Worm (Caenorhabditis elegans) whole organism, midembryonic: ENCODE results near the gene T05G5.5.

Source experiments
- klf-2 ChIP-seq: fragments of 200-800 bp; sonication (Bioruptor generic); conservative IDR thresholded peaks from 2 replicates; pipeline ENCODE4 v1.3.6; 2022; ENCODE audit warnings: missing genetic modification reagents, missing genetic modification characterization, missing compliant biosample characterization
- med-1 ChIP-seq: sonication (generic microtip); optimal IDR thresholded peaks from 2 replicates; lab custom pipeline; 2017; ENCODE audit warnings: missing genetic modification characterization, mild to moderate bottlenecking, missing compliant biosample characterization, antibody characterized with exemption, missing genetic modification reagents; ENCODE audit not compliant: insufficient read depth
- ztf-29 ChIP-seq: fragments of 200-800 bp; sonication (Bioruptor generic); IDR thresholded peaks from 2 replicates; pipeline ENCODE4 v1.3.6; 2022; ENCODE audit warnings: missing genetic modification reagents, missing genetic modification characterization, missing compliant biosample characterization

ce11 chrIII:9764718-9765117, 13.5 kb upstream of the T05G5.5 start:
- no peak for TF ChIP-seq klf-2 (GFP tag; lab: Robert Waterston, UW)
- TF ChIP-seq med-1 (GFP tag; lab: Kevin White, UChicago) = no peak
- no peak for TF ChIP-seq ztf-29
